Fruit fly (Drosophila melanogaster) whole organism, wandering third instar larva: ENCODE results near the gene fz4.

Experiments
- Abd-B ChIP-seq: fragments of >200 bp; optimal IDR thresholded peaks from 2 replicates; lab custom pipeline; 2017; ENCODE audit warnings: missing biosample characterization, missing genetic modification characterization
- CG32264 ChIP-seq: fragments of 200-800 bp; sonication (Bioruptor generic); optimal IDR thresholded peaks from 2 replicates; lab custom pipeline; 2016; ENCODE audit warnings: missing biosample characterization, missing genetic modification characterization
- CG9705 ChIP-seq: fragments of 200-800 bp; sonication (Bioruptor generic); optimal IDR thresholded peaks from 2 replicates; lab custom pipeline; 2018; ENCODE audit warnings: missing biosample characterization, mild to moderate bottlenecking, missing genetic modification characterization
- CrebA ChIP-seq: fragments of 200-800 bp; sonication (Bioruptor generic); optimal IDR thresholded peaks from 2 replicates; lab custom pipeline; 2016; ENCODE audit warnings: missing biosample characterization, mild to moderate bottlenecking, missing genetic modification characterization, borderline replicate concordance
- Dif ChIP-seq: fragments of 200-275, 200-300 bp; sonication (Bioruptor generic); optimal IDR thresholded peaks from 2 replicates; lab custom pipeline; 2018; ENCODE audit warnings: missing biosample characterization, missing genetic modification characterization; ENCODE audit not compliant: partially characterized antibody
- GATAd ChIP-seq: sonication (Bioruptor generic); optimal IDR thresholded peaks from 2 replicates; lab custom pipeline; 2016; ENCODE audit warnings: missing biosample characterization, missing genetic modification characterization
- Hnf4 ChIP-seq: fragments of 200-800 bp; sonication (Bioruptor generic); optimal IDR thresholded peaks from 2 replicates; lab custom pipeline; 2016; ENCODE audit warnings: missing biosample characterization, mild to moderate bottlenecking, missing genetic modification characterization
- Hr78 ChIP-seq: fragments of >200 bp; optimal IDR thresholded peaks from 2 replicates; lab custom pipeline; 2017; ENCODE audit warnings: missing biosample characterization, missing genetic modification characterization
- Hr83 ChIP-seq: fragments of 200-300 bp; sonication (Bioruptor generic); optimal IDR thresholded peaks from 2 replicates; lab custom pipeline; 2016; ENCODE audit warnings: missing biosample characterization, mild to moderate bottlenecking, missing genetic modification characterization, moderate library complexity; ENCODE audit not compliant: poor library complexity, severe bottlenecking
- Jra ChIP-seq: sonication (Bioruptor generic); optimal IDR thresholded peaks from 2 replicates; lab custom pipeline; 2016; ENCODE audit warnings: missing biosample characterization, missing genetic modification characterization
- Mio ChIP-seq: sonication (Bioruptor generic); optimal IDR thresholded peaks from 2 replicates; lab custom pipeline; 2016; ENCODE audit warnings: missing biosample characterization, missing genetic modification characterization
- Myc ChIP-seq: fragments of >200 bp; optimal IDR thresholded peaks from 2 replicates; lab custom pipeline; 2017
- OdsH ChIP-seq: fragments of 200-800 bp; sonication (Bioruptor generic); optimal IDR thresholded peaks from 2 replicates; lab custom pipeline; 2016; ENCODE audit warnings: missing biosample characterization, mild to moderate bottlenecking, missing genetic modification characterization
- Rel ChIP-seq, 2 experiments: fragments of 200-800 bp; sonication (Bioruptor generic) in 1 of 2; optimal IDR thresholded peaks; 2 replicates in 1 of 2; 3 replicates in 1 of 2; lab custom pipeline; 2016 to 2019; ENCODE audit warnings: mild to moderate bottlenecking in 2 of 2, missing biosample characterization in 2 of 2, missing genetic modification characterization in 2 of 2, moderate library complexity in 1 of 2
- Sp1 ChIP-seq: fragments of 200-800 bp; sonication (Bioruptor generic); optimal IDR thresholded peaks from 3 replicates; lab custom pipeline; 2019; ENCODE audit warnings: missing biosample characterization, mild to moderate bottlenecking, missing genetic modification characterization, moderate library complexity
- br ChIP-seq: fragments of 200-800 bp; sonication (Bioruptor generic); optimal IDR thresholded peaks from 2 replicates; lab custom pipeline; 2016; ENCODE audit warnings: missing biosample characterization, missing genetic modification characterization
- dl ChIP-seq, 2 experiments: fragments of 175-275, 200-275 bp in 1 of 2; fragments of 200-275 bp in 1 of 2; sonication (Bioruptor generic); optimal IDR thresholded peaks; lab custom pipeline; 2018; ENCODE audit warnings: mild to moderate bottlenecking in 2 of 2, missing biosample characterization in 2 of 2, missing genetic modification characterization in 2 of 2, moderate library complexity in 2 of 2; ENCODE audit not compliant: partially characterized antibody in 2 of 2, insufficient read depth in 1 of 2
- dmrt93B ChIP-seq: fragments of 200-800 bp; sonication (Bioruptor generic); optimal IDR thresholded peaks from 2 replicates; lab custom pipeline; 2018; ENCODE audit warnings: missing biosample characterization, mild to moderate bottlenecking, missing genetic modification characterization
- ey ChIP-seq: fragments of 200-800 bp; sonication (Bioruptor generic); optimal IDR thresholded peaks from 2 replicates; lab custom pipeline; 2016; ENCODE audit warnings: missing biosample characterization, missing genetic modification characterization
- foxo ChIP-seq, 2 experiments: fragments of 200-800 bp; sonication (Bioruptor generic); optimal IDR thresholded peaks; 2 replicates in 1 of 2; 3 replicates in 1 of 2; lab custom pipeline; 2016 to 2017; ENCODE audit warnings: missing biosample characterization in 2 of 2, missing genetic modification characterization in 2 of 2
- fru ChIP-seq: fragments of 200-800 bp; sonication (Bioruptor generic); optimal IDR thresholded peaks from 3 replicates; lab custom pipeline; 2016; ENCODE audit warnings: missing biosample characterization, mild to moderate bottlenecking, missing genetic modification characterization
- h ChIP-seq: fragments of 200-800 bp; sonication (Bioruptor generic); optimal IDR thresholded peaks from 3 replicates; lab custom pipeline; 2016; ENCODE audit warnings: missing biosample characterization, mild to moderate bottlenecking, missing genetic modification characterization
- jim ChIP-seq: fragments of 175-275, 200-325 bp; sonication (Bioruptor generic); optimal IDR thresholded peaks from 2 replicates; lab custom pipeline; 2016; ENCODE audit warnings: missing biosample characterization, mild to moderate bottlenecking, missing genetic modification characterization
- lola ChIP-seq: fragments of >200 bp; optimal IDR thresholded peaks from 2 replicates; lab custom pipeline; 2017; ENCODE audit warnings: missing biosample characterization, missing genetic modification characterization
- psq ChIP-seq: fragments of 200-800 bp; sonication (Bioruptor generic); optimal IDR thresholded peaks from 3 replicates; lab custom pipeline; 2017; ENCODE audit warnings: missing biosample characterization, mild to moderate bottlenecking, missing genetic modification characterization, moderate library complexity
- sage ChIP-seq: fragments of 200-800 bp; sonication (Bioruptor generic); optimal IDR thresholded peaks from 2 replicates; lab custom pipeline; 2016; ENCODE audit warnings: missing biosample characterization, mild to moderate bottlenecking, missing genetic modification characterization
- sv ChIP-seq: fragments of 200-800 bp; sonication (Bioruptor generic); optimal IDR thresholded peaks from 3 replicates; lab custom pipeline; 2016; ENCODE audit warnings: missing biosample characterization, missing genetic modification characterization
- tai ChIP-seq: sonication (Bioruptor generic); optimal IDR thresholded peaks from 2 replicates; lab custom pipeline; 2016; ENCODE audit warnings: missing biosample characterization, missing genetic modification characterization
- usp ChIP-seq: fragments of >200 bp; optimal IDR thresholded peaks from 2 replicates; lab custom pipeline; 2017; ENCODE audit warnings: missing biosample characterization, missing genetic modification characterization

Gene fz4

DNA sequence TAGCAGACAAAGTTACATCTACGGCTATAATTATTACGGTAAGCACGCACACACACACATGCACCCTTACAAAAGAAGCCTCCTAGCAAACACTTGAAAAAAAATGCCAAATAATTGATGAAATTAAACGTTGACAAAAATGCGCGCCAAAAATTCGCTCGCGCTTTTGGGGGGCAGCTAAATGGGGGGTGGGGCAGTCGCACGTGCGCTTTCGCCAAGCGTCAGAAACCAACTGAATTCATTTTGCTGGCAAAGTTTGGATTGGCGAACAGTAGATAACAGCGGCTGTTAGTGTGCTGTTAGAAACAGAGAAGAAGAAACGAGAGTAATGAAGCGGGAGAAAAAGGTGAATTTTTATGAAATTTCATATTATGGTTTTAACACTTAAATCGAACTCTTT is 44.3 kb downstream of the fz4 start, which contains the start of gene CG12541:
CG12541 (minus strand) TSS at position 218 of the 400 bp plus-strand sequence.
- TF ChIP-seq Myc (lab: Kevin White, UChicago) (no peak), Rel (GFP tag; optimal IDR thresholded peaks at IDR 0.05; lab: Kevin White, UChicago) (no peak), Rel (tag; optimal IDR thresholded peaks at IDR 0.05; lab: Kevin White, UChicago) (no peak), OdsH (GFP tag; lab: Kevin White, UChicago) (no peak), Jra (no peak), CG32264 (GFP tag; lab: Kevin White, UChicago) (no peak), tai (no peak), foxo (GFP tag; optimal IDR thresholded peaks at IDR 0.05; lab: Kevin White, UChicago) (no peak), br (GFP tag; lab: Kevin White, UChicago) (no peak), usp (GFP tag; lab: Kevin White, UChicago) (no peak), sage (GFP tag; lab: Kevin White, UChicago) (no peak), CrebA (GFP tag; lab: Kevin White, UChicago) (no peak), Dif (GFP tag; lab: Kevin White, UChicago) (no peak), dl (GFP tag; optimal IDR thresholded peaks at IDR 0.05; lab: Kevin White, UChicago; ENCODE audit: insufficient read depth in 1 of 2, partially characterized antibody in 2 of 2) (no peak), Hnf4 (GFP tag; lab: Kevin White, UChicago) (no peak), jim (no peak), sv (GFP tag; lab: Kevin White, UChicago) (no peak), fru (GFP tag; lab: Kevin White, UChicago) (no peak), CG9705 (GFP tag; lab: Kevin White, UChicago) (no peak)

DNA sequence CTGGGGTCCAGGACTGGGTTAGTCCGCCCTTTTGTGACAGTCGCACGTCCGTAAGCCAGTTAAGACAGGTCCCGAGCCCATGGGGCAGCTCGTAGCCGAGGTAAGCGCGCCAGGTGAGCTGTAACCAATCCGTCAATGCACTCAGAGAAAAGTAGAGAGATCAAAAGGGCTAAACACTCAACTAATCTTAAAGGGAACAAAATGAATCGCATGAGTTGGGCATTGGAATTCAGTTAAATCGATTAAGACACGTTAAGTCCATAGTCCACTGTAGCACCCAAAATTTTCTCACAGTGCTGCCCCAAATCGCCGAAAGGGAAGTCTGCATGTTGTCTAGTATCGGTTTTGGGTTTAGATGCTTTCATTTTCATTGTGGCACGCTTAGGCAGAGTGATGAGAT is 46.6 kb downstream of the fz4 start:
- no peak for TF ChIP-seq Hnf4 (GFP tag; lab: Kevin White, UChicago)
- TF ChIP-seq Myc (lab: Kevin White, UChicago): no peak
- no peak for TF ChIP-seq usp (GFP tag; lab: Kevin White, UChicago)
- no peak for TF ChIP-seq Hr83 (GFP tag; lab: Kevin White, UChicago)
- TF ChIP-seq lola (GFP tag; lab: Kevin White, UChicago): no peak
- TF ChIP-seq h (GFP tag; lab: Kevin White, UChicago): no peak
- TF ChIP-seq Sp1 (GFP tag; lab: Kevin White, UChicago): no peak
- no peak for TF ChIP-seq OdsH (GFP tag; lab: Kevin White, UChicago)
- no peak for TF ChIP-seq sv (GFP tag; lab: Kevin White, UChicago)
- no peak for TF ChIP-seq tai
- TF ChIP-seq foxo (GFP tag; optimal IDR thresholded peaks at IDR 0.05; lab: Kevin White, UChicago): no peak
- no peak for TF ChIP-seq Hr78
- no peak for TF ChIP-seq Mio (GFP tag; lab: Kevin White, UChicago)
- TF ChIP-seq fru (GFP tag; lab: Kevin White, UChicago): no peak
- TF ChIP-seq sage (GFP tag; lab: Kevin White, UChicago): no peak
- TF ChIP-seq CrebA (GFP tag; lab: Kevin White, UChicago): no peak
- TF ChIP-seq GATAd (GFP tag; lab: Kevin White, UChicago): no peak
- TF ChIP-seq Abd-B (GFP tag; lab: Kevin White, UChicago): no peak
- TF ChIP-seq dmrt93B (GFP tag; lab: Kevin White, UChicago): no peak
- TF ChIP-seq ey (GFP tag; lab: Kevin White, UChicago): no peak
- TF ChIP-seq, all 38 proteins: peak for 0

DNA sequence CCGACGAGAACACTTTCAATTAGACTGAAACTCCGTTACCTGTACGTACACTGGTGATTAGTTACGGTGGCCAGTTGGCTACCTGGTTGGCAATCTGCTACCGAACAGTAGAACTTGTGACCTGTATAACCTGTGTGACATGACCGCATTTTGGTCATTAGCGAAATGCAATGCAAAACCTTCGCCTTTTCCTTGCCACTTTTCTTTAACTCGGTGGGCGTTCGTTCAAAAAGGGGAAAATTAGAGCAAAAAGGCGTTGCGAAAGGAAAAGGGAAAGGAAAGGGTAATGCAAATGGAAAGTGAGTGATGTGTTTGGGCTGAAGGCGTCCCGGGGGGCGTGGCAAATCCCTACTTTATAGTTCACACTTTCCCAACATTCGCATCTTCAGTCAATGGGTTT is 51.1 kb downstream of the fz4 start:
- no peak for TF ChIP-seq psq
